Worm (Caenorhabditis elegans) whole organism, young adult: ENCODE results near the gene Y73C8B.2.

Experiments used
- F49E8.2 ChIP-seq: sonication (generic microtip); optimal IDR thresholded peaks from 3 replicates; lab custom pipeline; 2017; ENCODE audit warnings: missing genetic modification characterization, mild to moderate bottlenecking, missing compliant biosample characterization, antibody characterized with exemption, moderate library complexity; ENCODE audit not compliant: insufficient read depth
- F57A8.1 ChIP-seq: fragments of 200-800 bp; sonication (Bioruptor generic); optimal IDR thresholded peaks from 2 replicates; lab custom pipeline; 2018; ENCODE audit warnings: mild to moderate bottlenecking, missing genetic modification characterization, moderate library complexity, missing compliant biosample characterization
- ama-1 ChIP-seq, 3 experiments: fragments of 150-350 bp in 1 of 3; sonication (generic microtip) in 2 of 3; optimal IDR thresholded peaks; 2 replicates each; lab custom pipeline; 2014 to 2018; ENCODE audit warnings: missing biosample characterization in 2 of 3, missing genetic modification characterization in 2 of 3, missing genetic modification reagents in 2 of 3
- him-1 ChIP-seq: sonication (generic microtip); optimal IDR thresholded peaks from 2 replicates; lab custom pipeline; 2016; ENCODE audit warnings: missing genotype, missing genetic modification reagents, missing genetic modification characterization, missing compliant biosample characterization
- lag-1 ChIP-seq: fragments of 200-800 bp; sonication (Bioruptor generic); IDR thresholded peaks from 2 replicates; pipeline ENCODE4 v1.3.6; 2022; ENCODE audit warnings: missing genetic modification reagents, missing genetic modification characterization, missing compliant biosample characterization
- madf-6 ChIP-seq: fragments of 200-800 bp; sonication (Bioruptor generic); IDR thresholded peaks from 2 replicates; pipeline ENCODE4 v1.3.6; 2022; ENCODE audit warnings: missing genetic modification reagents, missing genetic modification characterization, missing compliant biosample characterization
- ztf-26 ChIP-seq: sonication (generic microtip); optimal IDR thresholded peaks from 2 replicates; lab custom pipeline; 2017; ENCODE audit warnings: missing genetic modification characterization, missing compliant biosample characterization

DNA sequence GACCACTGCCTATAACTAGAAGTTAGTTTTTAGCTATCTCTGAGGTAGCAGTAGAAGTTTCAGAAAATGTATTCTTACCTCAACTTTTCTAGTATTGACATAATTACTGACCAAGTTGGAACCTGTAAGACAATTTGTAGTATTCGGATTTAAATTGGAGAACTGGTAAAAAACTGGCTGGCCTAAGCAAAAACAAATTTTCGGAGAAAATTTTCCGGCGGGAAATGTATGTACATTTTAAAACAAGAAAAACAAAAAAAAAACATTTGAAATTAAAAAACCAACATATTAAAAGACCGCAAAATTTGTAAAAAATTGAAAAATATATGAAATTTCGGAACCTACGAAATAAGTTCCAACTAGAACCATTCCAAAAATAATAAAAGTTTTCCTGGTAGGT lies 47.9 kb downstream of the Y73C8B.2 start, which contains the start of gene srab-11:
- TF ChIP-seq F57A8.1 (GFP tag; lab: Kevin White, UChicago) = no peak
- TF ChIP-seq ama-1 (optimal IDR thresholded peaks at IDR 0.05; lab: Kevin White, UChicago) = no peak
- TF ChIP-seq ama-1 (GFP tag; optimal IDR thresholded peaks at IDR 0.05; lab: Kevin White, UChicago) = no peak
- TF ChIP-seq lag-1 (GFP tag; lab: Robert Waterston, UW) = no peak
- TF ChIP-seq F49E8.2 (tag; lab: Kevin White, UChicago) = no peak
- TF ChIP-seq ztf-26 (tag; lab: Kevin White, UChicago) = no peak
- no peak for TF ChIP-seq him-1 (tag; lab: Kevin White, UChicago)
- TF ChIP-seq madf-6 (GFP tag; lab: Robert Waterston, UW) = no peak
